Worm (Caenorhabditis elegans): ENCODE measurements around the gene B0361.14.

The B0361.14 gene

ce11 chrIII:7336214-7336613, 36.9 kb upstream of the B0361.14 start, which contains the start of gene gsp-2 (continued):
- TF ChIP-seq lin-35 (GFP tag; optimal IDR thresholded peaks at IDR 0.05) (peak; percentile 83), swsn-7 (tag; optimal IDR thresholded peaks at IDR 0.05) (peak; percentile 58), nhr-90 (tag; optimal IDR thresholded peaks at IDR 0.05; ENCODE audit: poor library complexity) (peak; percentile 51), aha-1 (tag; optimal IDR thresholded peaks at IDR 0.05) (no peak), lin-39 (tag; optimal IDR thresholded peaks at IDR 0.05) (no peak), sup-37 (GFP tag; optimal IDR thresholded peaks at IDR 0.05) (no peak), snu-23 (GFP tag; optimal IDR thresholded peaks at IDR 0.05) (peak; percentile 81), C16A3.4 (tag; optimal IDR thresholded peaks at IDR 0.05) (peak; percentile 74), hpl-2 (GFP tag; optimal IDR thresholded peaks at IDR 0.05) (peak; percentile 23), ceh-82 (tag; optimal IDR thresholded peaks at IDR 0.05) (peak; percentile 52 to 67 (median 60)), egl-27 (tag; optimal IDR thresholded peaks at IDR 0.05) (no peak), sox-4 (tag; optimal IDR thresholded peaks at IDR 0.05) (no peak), dsc-1 (tag; optimal IDR thresholded peaks at IDR 0.05) (peak; percentile 53), nhr-12 (tag; optimal IDR thresholded peaks at IDR 0.05) (no peak), zip-4 (GFP tag; optimal IDR thresholded peaks at IDR 0.05) (no peak), efl-1 (optimal IDR thresholded peaks at IDR 0.05) (peak; percentile 77 to 78), efl-1 (GFP tag; optimal IDR thresholded peaks at IDR 0.05 in 1 of 2) (peak; percentile 66 to 96), skn-1 (tag; optimal IDR thresholded peaks at IDR 0.05) (peak; percentile 85), fos-1 (tag; optimal IDR thresholded peaks at IDR 0.05) (peak; percentile 26), nhr-28 (tag; optimal IDR thresholded peaks at IDR 0.05) (no peak), vab-15 (tag; optimal IDR thresholded peaks at IDR 0.05) (peak; percentile 81), nhr-71 (tag; optimal IDR thresholded peaks at IDR 0.05) (peak; percentile 78), grh-1 (GFP tag; IDR thresholded peaks at IDR 0.05) (0 out of 2 replicates have a peak, but pooled peaks have one; percentile 5), ztf-4 (tag; optimal IDR thresholded peaks at IDR 0.05) (peak; percentile 36), mab-9 (GFP tag; IDR thresholded peaks at IDR 0.05) (peak; percentile 47; the same call in 1 of the 2 replicates), lin-13 (GFP tag; optimal IDR thresholded peaks at IDR 0.05) (peak; percentile 72), C34B4.2 (tag; optimal IDR thresholded peaks at IDR 0.05) (no peak), nhr-85 (tag) (peak; percentile 48), Y116A8C.19 (tag; optimal IDR thresholded peaks at IDR 0.05; ENCODE audit: borderline replicate concordance) (no peak), nhr-20 (tag; optimal IDR thresholded peaks at IDR 0.05) (peak; percentile 74), nhr-237 (tag; optimal IDR thresholded peaks at IDR 0.05) (peak; percentile 24), unc-86 (tag; optimal IDR thresholded peaks at IDR 0.05) (peak; percentile 53), ceh-88 (GFP tag; IDR thresholded peaks at IDR 0.05) (no peak; the same call in 1 of the 2 replicates), unc-62 (GFP tag; optimal IDR thresholded peaks at IDR 0.05) (no peak), nhr-47 (tag; optimal IDR thresholded peaks at IDR 0.05) (peak; percentile 57), elt-3 (tag; optimal IDR thresholded peaks at IDR 0.05) (peak in 3 of 6 experiments; percentile 29 to 89 (median 51)), mdl-1 (tag; optimal IDR thresholded peaks at IDR 0.05) (peak in 1 of 2 experiments; percentile 74), tbx-2 (tag; optimal IDR thresholded peaks at IDR 0.05) (peak; percentile 60), snpc-4 (tag; optimal IDR thresholded peaks at IDR 0.05) (no peak), F16B12.6 (tag; optimal IDR thresholded peaks at IDR 0.05) (no peak), irx-1 (tag; optimal IDR thresholded peaks at IDR 0.05) (no peak), hlh-4 (tag; optimal IDR thresholded peaks at IDR 0.05) (no peak), ama-1 (optimal IDR thresholded peaks at IDR 0.05) (no peak)

- TF ChIP-seq dsc-1 (tag; optimal IDR thresholded peaks at IDR 0.05) = peak; percentile 52
- TF ChIP-seq unc-30 (tag; optimal IDR thresholded peaks at IDR 0.05) = no peak
- no peak for TF ChIP-seq Y116A8C.19 (tag; optimal IDR thresholded peaks at IDR 0.05; ENCODE audit: borderline replicate concordance)
- no peak for TF ChIP-seq hpl-2 (GFP tag; optimal IDR thresholded peaks at IDR 0.05)
- TF ChIP-seq pax-3 (tag; optimal IDR thresholded peaks at IDR 0.05) = no peak
- peak; percentile 78 for TF ChIP-seq unc-130 (tag; optimal IDR thresholded peaks at IDR 0.05)
- no peak for TF ChIP-seq efl-3 (GFP tag; optimal IDR thresholded peaks at IDR 0.05)
- TF ChIP-seq nhr-20 (tag; optimal IDR thresholded peaks at IDR 0.05) = peak; percentile 94
- peak; percentile 46 for TF ChIP-seq unc-98 (GFP tag; IDR thresholded peaks at IDR 0.05)
- TF ChIP-seq nhr-76 (tag; optimal IDR thresholded peaks at IDR 0.05) = no peak
- TF ChIP-seq dpl-1 (GFP tag; optimal IDR thresholded peaks at IDR 0.05) = peak; percentile 65 to 72 (median 69)
- TF ChIP-seq tbx-2 (tag; optimal IDR thresholded peaks at IDR 0.05) = peak; percentile 85
- TF ChIP-seq nhr-77 (tag; optimal IDR thresholded peaks at IDR 0.05) = peak; percentile 40
- TF ChIP-seq unc-86 (tag; optimal IDR thresholded peaks at IDR 0.05) = peak; percentile 65
- TF ChIP-seq sptf-1 (tag; optimal IDR thresholded peaks at IDR 0.05) = no peak
- peak; percentile 87 for TF ChIP-seq mep-1 (tag; optimal IDR thresholded peaks at IDR 0.05)
- TF ChIP-seq ceh-8 (GFP tag; optimal IDR thresholded peaks at IDR 0.05) = no peak
- TF ChIP-seq fkh-10 (GFP tag; optimal IDR thresholded peaks at IDR 0.05) = peak; percentile 35
Measured at ce11 chrIII:7335220-7335619, 35.9 kb upstream of the B0361.14 start, which contains the start of gene F56C9.10. TSS of gene F56C9.10 (minus strand) at chrIII:7335316.

All from whole organism, L1 larva.